Fruit fly (Drosophila melanogaster) whole organism, embryonic: ENCODE results near the gene kay.

Experiments used
- Awh ChIP-seq: fragments of 200-800 bp; sonication (Bioruptor generic); IDR thresholded peaks from 2 replicates; pipeline ENCODE4, ENCODE4 v1.3.6; 2022; ENCODE audit warnings: missing biosample characterization, missing genetic modification characterization
- CG12071 ChIP-seq: fragments of 200-800 bp; sonication (Bioruptor generic); optimal IDR thresholded peaks from 3 replicates; lab custom pipeline; 2018; ENCODE audit warnings: missing biosample characterization, mild to moderate bottlenecking, missing genetic modification characterization
- CG12155 ChIP-seq: fragments of 200-800 bp; sonication (Bioruptor generic); optimal IDR thresholded peaks from 3 replicates; lab custom pipeline; 2016; ENCODE audit warnings: missing biosample characterization, missing genetic modification characterization
- CG14710 ChIP-seq: fragments of 200-800 bp; sonication (Bioruptor generic); optimal IDR thresholded peaks from 3 replicates; lab custom pipeline; 2019; ENCODE audit warnings: missing biosample characterization, mild to moderate bottlenecking, missing genetic modification characterization, moderate library complexity
- CG17359 ChIP-seq: fragments of 200-800 bp; sonication (Bioruptor generic); optimal IDR thresholded peaks from 3 replicates; lab custom pipeline; 2018; ENCODE audit warnings: missing biosample characterization, mild to moderate bottlenecking, missing genetic modification characterization, moderate library complexity
- CG17802 ChIP-seq: fragments of 200-800 bp; sonication (Bioruptor generic); optimal IDR thresholded peaks from 2 replicates; lab custom pipeline; 2018; ENCODE audit warnings: missing biosample characterization, mild to moderate bottlenecking, missing genetic modification characterization, moderate library complexity
- CG18011 ChIP-seq: fragments of 200-800 bp; sonication (Bioruptor generic); optimal IDR thresholded peaks from 2 replicates; lab custom pipeline; 2017; ENCODE audit warnings: missing biosample characterization, missing genetic modification characterization, mild to moderate bottlenecking, moderate library complexity, missing genotype
- CG2120 ChIP-seq: fragments of 200-800 bp; sonication (Bioruptor generic); optimal IDR thresholded peaks from 3 replicates; lab custom pipeline; 2016; ENCODE audit warnings: missing biosample characterization, missing genetic modification characterization
- CG30020 ChIP-seq: fragments of 200-800 bp; optimal IDR thresholded peaks from 2 replicates; lab custom pipeline; 2019; ENCODE audit warnings: missing biosample characterization, mild to moderate bottlenecking, missing genetic modification characterization, moderate library complexity
- CG31388 ChIP-seq: fragments of 200-800 bp; sonication (Bioruptor generic); optimal IDR thresholded peaks from 2 replicates; lab custom pipeline; 2016; ENCODE audit warnings: missing biosample characterization, missing genetic modification characterization
- CG31441 ChIP-seq: fragments of 200-800 bp; sonication (Bioruptor generic); IDR thresholded peaks from 2 replicates; pipeline ENCODE4 v1.3.6; 2022; ENCODE audit warnings: missing biosample characterization, missing genetic modification characterization
- CG3281 ChIP-seq: fragments of 200-800 bp; sonication (Bioruptor generic); optimal IDR thresholded peaks from 3 replicates; lab custom pipeline; 2017; ENCODE audit warnings: missing biosample characterization, mild to moderate bottlenecking, missing genetic modification characterization
- CG33213 ChIP-seq: fragments of 200-800 bp; sonication (Bioruptor generic); optimal IDR thresholded peaks from 3 replicates; lab custom pipeline; 2016; ENCODE audit warnings: missing biosample characterization, missing genetic modification characterization
- CG3726 ChIP-seq: fragments of 200-800 bp; sonication (Bioruptor generic); IDR thresholded peaks from 3 replicates; pipeline ENCODE4, ENCODE4 v1.3.6; 2022; ENCODE audit warnings: missing biosample characterization, missing genetic modification characterization
- CG5180 ChIP-seq: fragments of 200-800 bp; sonication (Bioruptor generic); optimal IDR thresholded peaks from 3 replicates; lab custom pipeline; 2017; ENCODE audit warnings: missing biosample characterization, missing genetic modification characterization, mild to moderate bottlenecking, moderate library complexity, missing genetic modification reagents
- CG6854 ChIP-seq: fragments of 200-800 bp; sonication (Bioruptor generic); optimal IDR thresholded peaks from 3 replicates; lab custom pipeline; 2017; ENCODE audit warnings: missing biosample characterization, mild to moderate bottlenecking, missing genetic modification characterization
- CG7372 ChIP-seq: fragments of 200-800 bp; sonication (Bioruptor generic); IDR thresholded peaks from 2 replicates; pipeline ENCODE4 v1.3.6; 2022; ENCODE audit warnings: missing biosample characterization, missing genetic modification characterization
- CG7928 ChIP-seq: fragments of 200-800 bp; sonication (Bioruptor generic); optimal IDR thresholded peaks from 2 replicates; lab custom pipeline; 2017; ENCODE audit warnings: missing biosample characterization, mild to moderate bottlenecking, missing genetic modification characterization
- CG7987 ChIP-seq: fragments of 200-800 bp; sonication (Bioruptor generic); optimal IDR thresholded peaks from 2 replicates; lab custom pipeline; 2018; ENCODE audit warnings: missing biosample characterization, mild to moderate bottlenecking, missing genetic modification characterization, moderate library complexity
- CG8924 ChIP-seq: fragments of 200-800 bp; optimal IDR thresholded peaks from 3 replicates; lab custom pipeline; 2019; ENCODE audit warnings: missing biosample characterization, mild to moderate bottlenecking, missing genetic modification characterization, moderate library complexity
- CTCF ChIP-seq: fragments of 200-800 bp; sonication (Bioruptor generic); optimal IDR thresholded peaks from 2 replicates; lab custom pipeline; 2017; ENCODE audit warnings: missing biosample characterization, mild to moderate bottlenecking, missing genetic modification characterization, moderate library complexity
- Dip2 ChIP-seq: fragments of 200-800 bp; sonication (Bioruptor generic); IDR thresholded peaks from 2 replicates; pipeline ENCODE4 v1.3.6; 2022; ENCODE audit warnings: missing biosample characterization, missing genetic modification characterization
- Ets65A ChIP-seq: fragments of 200-800 bp; sonication (Bioruptor generic); peaks from one replicate; lab custom pipeline; 2016; ENCODE audit warnings: missing biosample characterization, missing genetic modification characterization
- Gsc ChIP-seq: fragments of 200-800 bp; sonication (Bioruptor generic); IDR thresholded peaks from 2 replicates; pipeline ENCODE4 v1.3.6; 2022; ENCODE audit warnings: missing biosample characterization, missing genetic modification characterization
- H15 ChIP-seq: fragments of 200-800 bp; sonication (Bioruptor generic); IDR thresholded peaks from 3 replicates; pipeline ENCODE4 v1.3.6; 2022; ENCODE audit warnings: missing biosample characterization, missing genetic modification characterization
- HLH54F ChIP-seq: fragments of 200-800 bp; sonication (Bioruptor generic); optimal IDR thresholded peaks from 3 replicates; lab custom pipeline; 2016; ENCODE audit warnings: missing biosample characterization, missing genetic modification characterization
- HmgD ChIP-seq: fragments of 200-800 bp; sonication (Bioruptor generic); optimal IDR thresholded peaks from 3 replicates; lab custom pipeline; 2016; ENCODE audit warnings: missing biosample characterization, missing genetic modification characterization
- Lim3 ChIP-seq: fragments of 200-800 bp; sonication (Bioruptor generic); IDR thresholded peaks from 2 replicates; pipeline ENCODE4 v1.3.6; 2022; ENCODE audit warnings: missing biosample characterization, missing genetic modification characterization
- Meics ChIP-seq: fragments of 200-800 bp; sonication (Bioruptor generic); optimal IDR thresholded peaks from 2 replicates; lab custom pipeline; 2017; ENCODE audit warnings: missing biosample characterization, mild to moderate bottlenecking, missing genetic modification characterization
- PHDP ChIP-seq: fragments of 200-800 bp; sonication (Bioruptor generic); optimal IDR thresholded peaks from 3 replicates; lab custom pipeline; 2018; ENCODE audit warnings: missing biosample characterization, mild to moderate bottlenecking, missing genetic modification characterization, moderate library complexity
- Side ChIP-seq: fragments of 200-800 bp; sonication (Bioruptor generic); optimal IDR thresholded peaks from 2 replicates; lab custom pipeline; 2016; ENCODE audit warnings: missing biosample characterization, missing genetic modification characterization
- Six4 ChIP-seq: fragments of 200-800 bp; sonication (Bioruptor generic); optimal IDR thresholded peaks from 2 replicates; lab custom pipeline; 2016; ENCODE audit warnings: missing biosample characterization, missing genetic modification characterization
- TFAM ChIP-seq: fragments of 200-800 bp; sonication (Bioruptor generic); optimal IDR thresholded peaks from 2 replicates; lab custom pipeline; 2017; ENCODE audit warnings: missing biosample characterization, missing genetic modification characterization, inconsistent platforms
- Xrp1 ChIP-seq: fragments of 200-800 bp; sonication (Bioruptor generic); IDR thresholded peaks from 2 replicates; pipeline ENCODE4 v1.3.6; 2022; ENCODE audit warnings: missing biosample characterization, missing genetic modification characterization
- ac ChIP-seq: fragments of 200-800 bp; sonication (Bioruptor generic); optimal IDR thresholded peaks from 3 replicates; lab custom pipeline; 2017; ENCODE audit warnings: missing biosample characterization, mild to moderate bottlenecking, missing genetic modification characterization
- ato ChIP-seq: fragments of 200-800 bp; sonication (Bioruptor generic); IDR thresholded peaks from 2 replicates; pipeline ENCODE4 v1.3.6; 2022; ENCODE audit warnings: missing biosample characterization, missing genetic modification characterization; ENCODE audit not compliant: partially characterized antibody
- corto ChIP-seq: fragments of 200-800 bp; sonication (Bioruptor generic); optimal IDR thresholded peaks from 2 replicates; lab custom pipeline; 2016; ENCODE audit warnings: missing biosample characterization, mild to moderate bottlenecking, missing genetic modification characterization, moderate library complexity
- dati ChIP-seq: fragments of 200-800 bp; sonication (Bioruptor generic); IDR thresholded peaks from 2 replicates; pipeline ENCODE4 v1.3.6; 2022; ENCODE audit warnings: missing biosample characterization, missing genetic modification characterization
- emc ChIP-seq: fragments of 200-800 bp; sonication (Bioruptor generic); optimal IDR thresholded peaks from 2 replicates; lab custom pipeline; 2016; ENCODE audit warnings: missing biosample characterization, missing genetic modification characterization
- jumu ChIP-seq: fragments of 200-800 bp; sonication (Bioruptor generic); optimal IDR thresholded peaks from 3 replicates; lab custom pipeline; 2016; ENCODE audit warnings: missing biosample characterization, missing genetic modification characterization
- lbe ChIP-seq: fragments of 200-800 bp; sonication (Bioruptor generic); optimal IDR thresholded peaks from 2 replicates; lab custom pipeline; 2016; ENCODE audit warnings: missing biosample characterization, mild to moderate bottlenecking, missing genetic modification characterization
- lola ChIP-seq, 3 experiments: fragments of >200 bp in 2 of 3; fragments of 200-800 bp in 1 of 3; sonication (Bioruptor generic) in 1 of 3; optimal IDR thresholded peaks; 2 replicates each; lab custom pipeline; 2017 to 2019; ENCODE audit warnings: missing biosample characterization in 3 of 3, missing genetic modification characterization in 3 of 3, mild to moderate bottlenecking in 1 of 3, moderate library complexity in 1 of 3
- maf-S ChIP-seq: fragments of 200-800 bp; sonication (Bioruptor generic); optimal IDR thresholded peaks from 2 replicates; lab custom pipeline; 2016; ENCODE audit warnings: missing biosample characterization, missing genetic modification characterization
- mirr ChIP-seq: fragments of 200-800 bp; sonication (Bioruptor generic); optimal IDR thresholded peaks from 3 replicates; lab custom pipeline; 2018; ENCODE audit warnings: missing biosample characterization, mild to moderate bottlenecking, missing genetic modification characterization
- sc ChIP-seq, 3 experiments: fragments of >200 bp in 2 of 3; fragments of 200-800 bp in 1 of 3; sonication (Bioruptor generic) in 1 of 3; optimal IDR thresholded peaks; 2 replicates in 2 of 3; 3 replicates in 1 of 3; lab custom pipeline; 2017; ENCODE audit warnings: mild to moderate bottlenecking in 1 of 3, missing biosample characterization in 1 of 3, missing genetic modification characterization in 1 of 3, missing genetic modification reagents in 1 of 3
- sd ChIP-seq: fragments of 200-800 bp; sonication (Bioruptor generic); optimal IDR thresholded peaks from 3 replicates; lab custom pipeline; 2018; ENCODE audit warnings: missing biosample characterization, mild to moderate bottlenecking, missing genetic modification characterization, moderate library complexity
- sisA ChIP-seq: fragments of 200-800 bp; sonication (Bioruptor generic); IDR thresholded peaks from 2 replicates; pipeline ENCODE4 v1.3.6; 2022; ENCODE audit warnings: missing biosample characterization, missing genetic modification characterization
- slbo ChIP-seq: fragments of 200-800 bp; sonication (Bioruptor generic); IDR thresholded peaks from 2 replicates; pipeline ENCODE4 v1.3.6; 2022; ENCODE audit warnings: missing biosample characterization, missing genetic modification characterization
- tll ChIP-seq, 2 experiments: fragments of 200-800 bp in 1 of 2; fragments of >200 bp in 1 of 2; sonication (Bioruptor generic) in 1 of 2; optimal IDR thresholded peaks; 2 replicates each; lab custom pipeline; 2017 to 2019; ENCODE audit warnings: missing biosample characterization in 2 of 2, missing genetic modification characterization in 2 of 2, mild to moderate bottlenecking in 1 of 2, moderate library complexity in 1 of 2
- tx ChIP-seq: fragments of 200-800 bp; sonication (Bioruptor generic); optimal IDR thresholded peaks from 2 replicates; lab custom pipeline; 2016; ENCODE audit warnings: missing biosample characterization, missing genetic modification characterization

The kay gene

dm6 chr3R:29802753-29803313 is 37.0 kb downstream of the kay start, which contains the start of the genes Etfb and CG7789 (continued):
- TF ChIP-seq CG30020 (tag; lab: Kevin White, UChicago), result peak; percentile 32
- no peak for TF ChIP-seq Meics (GFP tag; lab: Kevin White, UChicago)
- TF ChIP-seq lbe (GFP tag; lab: Kevin White, UChicago), result no peak
- peak; percentile 12 for TF ChIP-seq emc
- TF ChIP-seq Six4 (GFP tag; lab: Kevin White, UChicago), result peak; percentile 14
- TF ChIP-seq Side (GFP tag; lab: Kevin White, UChicago), result peak; percentile 52
- no peak for TF ChIP-seq CG7987 (GFP tag; lab: Kevin White, UChicago)
- TF ChIP-seq CG14710 (tag; lab: Kevin White, UChicago), result peak; percentile 61
- peak; percentile 81 for TF ChIP-seq CG7372 (GFP tag; lab: Robert Waterston, UW)
- peak; percentile 61; the same call in 2 of the 3 replicates for TF ChIP-seq H15 (GFP tag; lab: Robert Waterston, UW)
- peak; percentile 29; the same call in 1 of the 2 replicates for TF ChIP-seq Dip2 (GFP tag; lab: Robert Waterston, UW)
- no peak for TF ChIP-seq Gsc
- no peak for TF ChIP-seq CG31441
- peak; percentile 73 for TF ChIP-seq CG33213 (GFP tag; lab: Kevin White, UChicago)
- no peak for TF ChIP-seq CG5180 (GFP tag; lab: Kevin White, UChicago)
- TF ChIP-seq jumu (GFP tag; lab: Kevin White, UChicago), result peak; percentile 78
- peak in 1 of 3 experiments; percentile 43 for TF ChIP-seq lola (GFP tag; optimal IDR thresholded peaks at IDR 0.05; lab: Kevin White, UChicago)
- TF ChIP-seq CG17359 (tag; lab: Kevin White, UChicago), result peak; percentile 39
- no peak for TF ChIP-seq ac (GFP tag; lab: Kevin White, UChicago)
- no peak for TF ChIP-seq sd (tag; lab: Kevin White, UChicago)
- TF ChIP-seq sc (optimal IDR thresholded peaks at IDR 0.05; lab: Kevin White, UChicago), result no peak
- no peak for TF ChIP-seq sc (GFP tag; optimal IDR thresholded peaks at IDR 0.05; lab: Kevin White, UChicago)
- peak; percentile 19 for TF ChIP-seq CTCF (GFP tag; lab: Kevin White, UChicago)
- TF ChIP-seq CG12155 (GFP tag; lab: Kevin White, UChicago), result peak; percentile 69
- TF ChIP-seq sisA (GFP tag; lab: Robert Waterston, UW), result peak; percentile 78
- TF ChIP-seq CG8924, result peak; percentile 36
- TF ChIP-seq TFAM (GFP tag; lab: Kevin White, UChicago), result no peak
- peak; percentile 90 for TF ChIP-seq slbo
- peak; percentile 16; the same call in 1 of the 3 replicates for TF ChIP-seq CG3726
- TF ChIP-seq mirr (GFP tag; lab: Kevin White, UChicago), result peak; percentile 70
- TF ChIP-seq ato (GFP tag; lab: Robert Waterston, UW), result no peak
- TF ChIP-seq CG31388 (GFP tag; lab: Kevin White, UChicago), result no peak
- TF ChIP-seq tll (GFP tag; optimal IDR thresholded peaks at IDR 0.05; lab: Kevin White, UChicago), result no peak
- TF ChIP-seq dati, result no peak
- peak; percentile 0 for TF ChIP-seq CG6854 (GFP tag; lab: Kevin White, UChicago)
- TF ChIP-seq PHDP (tag; lab: Kevin White, UChicago), result no peak
- TF ChIP-seq HmgD, result peak; percentile 69
- TF ChIP-seq CG17802, result no peak
- TF ChIP-seq Lim3 (GFP tag; lab: Robert Waterston, UW), result no peak
- no peak for TF ChIP-seq CG3281 (GFP tag; lab: Kevin White, UChicago)
- peak; percentile 75 for TF ChIP-seq tx (GFP tag; lab: Kevin White, UChicago)
- peak; percentile 65 for TF ChIP-seq maf-S (GFP tag; lab: Kevin White, UChicago)
- peak; percentile 65 for TF ChIP-seq Xrp1
- no peak for TF ChIP-seq CG7928 (GFP tag; lab: Kevin White, UChicago)
- peak; percentile 58 for TF ChIP-seq Awh (GFP tag; lab: Robert Waterston, UW)
- TF ChIP-seq corto (GFP tag; lab: Kevin White, UChicago), result no peak
- peak; percentile 92 for TF ChIP-seq CG2120 (GFP tag; lab: Kevin White, UChicago)
- peak; percentile 84 for TF ChIP-seq HLH54F (GFP tag; lab: Kevin White, UChicago)
- peak; percentile 42 for TF ChIP-seq CG18011 (GFP tag; lab: Kevin White, UChicago)
- TF ChIP-seq Ets65A (GFP tag; lab: Kevin White, UChicago), result peak; percentile 95
- TF ChIP-seq CG12071, result no peak
